Worm (Caenorhabditis elegans) whole organism, young adult: ENCODE data around the gene K09C4.4.
A peak's percentile ranks its signal among the peaks of the same experiment; 100 is the strongest.

ENCODE experiments used
- F23B12.7 ChIP-seq: sonication (generic microtip); optimal IDR thresholded peaks from 2 replicates; lab custom pipeline; 2017; ENCODE audit warnings: missing genetic modification characterization, mild to moderate bottlenecking, missing compliant biosample characterization, antibody characterized with exemption, moderate library complexity; ENCODE audit not compliant: insufficient read depth
- F39B2.1 ChIP-seq: fragments of 200-800 bp; sonication (Bioruptor generic); IDR thresholded peaks from 2 replicates; pipeline ENCODE4 v1.3.6; 2022; ENCODE audit warnings: missing genetic modification reagents, missing genetic modification characterization, missing compliant biosample characterization
- K11D2.4 ChIP-seq: fragments of 200-800 bp; sonication (Bioruptor generic); IDR thresholded peaks from 2 replicates; pipeline ENCODE4 v1.3.6; 2022; ENCODE audit warnings: missing genetic modification reagents, missing genetic modification characterization, missing compliant biosample characterization
- K12H6.12 ChIP-seq: fragments of 200-800 bp; sonication (Bioruptor generic); optimal IDR thresholded peaks from 2 replicates; lab custom pipeline; 2018; ENCODE audit warnings: mild to moderate bottlenecking, missing genetic modification characterization, missing compliant biosample characterization
- T07F8.4 ChIP-seq: sonication (generic microtip); optimal IDR thresholded peaks from 2 replicates; lab custom pipeline; 2016; ENCODE audit warnings: mild to moderate bottlenecking, missing genetic modification characterization, moderate library complexity, missing compliant biosample characterization
- Y53G8AR.9 ChIP-seq: fragments of 200-800 bp; sonication (Bioruptor generic); conservative IDR thresholded peaks from 2 replicates; pipeline ENCODE4 v1.3.6; 2022; ENCODE audit warnings: missing genetic modification reagents, missing genetic modification characterization, missing compliant biosample characterization
- attf-3 ChIP-seq: fragments of 200-800 bp; sonication (Bioruptor generic); conservative IDR thresholded peaks from 2 replicates; pipeline ENCODE4 v1.3.6; 2022; ENCODE audit warnings: missing genetic modification reagents, missing genetic modification characterization, missing compliant biosample characterization
- attf-5 ChIP-seq: fragments of 200-800 bp; sonication (Bioruptor generic); optimal IDR thresholded peaks from 2 replicates; lab custom pipeline; 2018; ENCODE audit warnings: mild to moderate bottlenecking, missing genetic modification characterization, missing compliant biosample characterization
- ccch-3 ChIP-seq: fragments of 200-800 bp; sonication (Bioruptor generic); optimal IDR thresholded peaks from 2 replicates; lab custom pipeline; 2018; ENCODE audit warnings: mild to moderate bottlenecking, missing genetic modification characterization, missing compliant biosample characterization
- cebp-1 ChIP-seq, 2 experiments: fragments of 200-800 bp in 1 of 2; sonication (Bioruptor generic) in 1 of 2; sonication (generic microtip) in 1 of 2; IDR thresholded peaks in 1 of 2; optimal IDR thresholded peaks in 1 of 2; 2 replicates each; pipeline versions ENCODE4 v1.3.6 to Lab custom; 2017 to 2022; ENCODE audit warnings: missing compliant biosample characterization in 2 of 2, missing genetic modification characterization in 2 of 2, mild to moderate bottlenecking in 1 of 2, missing genetic modification reagents in 1 of 2, moderate library complexity in 1 of 2
- ceh-27 ChIP-seq: fragments of 200-800 bp; sonication (Bioruptor generic); optimal IDR thresholded peaks from 2 replicates; lab custom pipeline; 2018; ENCODE audit warnings: mild to moderate bottlenecking, missing genetic modification characterization, moderate library complexity, missing compliant biosample characterization
- ceh-79 ChIP-seq: sonication (generic microtip); optimal IDR thresholded peaks from 2 replicates; lab custom pipeline; 2017; ENCODE audit warnings: mild to moderate bottlenecking, missing genetic modification characterization, missing compliant biosample characterization
- ceh-91 ChIP-seq: fragments of 200-800 bp; sonication (Bioruptor generic); IDR thresholded peaks from 2 replicates; pipeline ENCODE4 v1.3.6; 2022; ENCODE audit warnings: missing genetic modification reagents, missing genetic modification characterization, missing compliant biosample characterization
- dox-1 ChIP-seq: fragments of 200-800 bp; sonication (Bioruptor generic); IDR thresholded peaks from 2 replicates; pipeline ENCODE4 v1.3.6; 2022; ENCODE audit warnings: missing genetic modification reagents, missing genetic modification characterization, missing compliant biosample characterization
- efl-1 ChIP-seq: fragments of 150-350 bp; optimal IDR thresholded peaks from 2 replicates; lab custom pipeline; 2014; ENCODE audit warnings: missing biosample characterization, missing genetic modification reagents, missing genetic modification characterization
- egl-44 ChIP-seq: fragments of 200-800 bp; sonication (Bioruptor generic); IDR thresholded peaks from 2 replicates; pipeline ENCODE4 v1.3.6; 2022; ENCODE audit warnings: missing genetic modification reagents, missing genetic modification characterization, missing compliant biosample characterization
- ets-4 ChIP-seq: fragments of 200-800 bp; sonication (Bioruptor generic); optimal IDR thresholded peaks from 2 replicates; lab custom pipeline; 2018; ENCODE audit warnings: mild to moderate bottlenecking, missing genetic modification characterization, missing compliant biosample characterization
- hlh-26 ChIP-seq: fragments of 200-800 bp; sonication (Bioruptor generic); conservative IDR thresholded peaks from 2 replicates; pipeline ENCODE4 v1.3.6; 2022; ENCODE audit warnings: missing genetic modification reagents, missing genetic modification characterization, missing compliant biosample characterization
- hmg-1.2 ChIP-seq: fragments of 200-800 bp; sonication (Bioruptor generic); IDR thresholded peaks from 2 replicates; pipeline ENCODE4 v1.3.6; 2022; ENCODE audit warnings: missing genetic modification reagents, missing genetic modification characterization, missing compliant biosample characterization
- lag-1 ChIP-seq: fragments of 200-800 bp; sonication (Bioruptor generic); IDR thresholded peaks from 2 replicates; pipeline ENCODE4 v1.3.6; 2022; ENCODE audit warnings: missing genetic modification reagents, missing genetic modification characterization, missing compliant biosample characterization
- lin-40 ChIP-seq: sonication (generic microtip); optimal IDR thresholded peaks from 2 replicates; lab custom pipeline; 2016; ENCODE audit warnings: missing genetic modification characterization, mild to moderate bottlenecking, missing compliant biosample characterization, missing genotype, missing genetic modification reagents
- lin-54 ChIP-seq: fragments of 200-800 bp; sonication (Bioruptor generic); optimal IDR thresholded peaks from 2 replicates; lab custom pipeline; 2018; ENCODE audit warnings: mild to moderate bottlenecking, missing genetic modification characterization, missing compliant biosample characterization
- madf-10 ChIP-seq: sonication (generic microtip); optimal IDR thresholded peaks from 2 replicates; lab custom pipeline; 2016; ENCODE audit warnings: mild to moderate bottlenecking, missing genetic modification characterization, missing compliant biosample characterization
- mel-28 ChIP-seq: sonication (generic microtip); optimal IDR thresholded peaks from 2 replicates; lab custom pipeline; 2016; ENCODE audit warnings: borderline replicate concordance, mild to moderate bottlenecking, missing genetic modification characterization, missing compliant biosample characterization
- nfyb-1 ChIP-seq: fragments of 200-800 bp; sonication (Bioruptor generic); IDR thresholded peaks from 2 replicates; pipeline ENCODE4 v1.3.6; 2022; ENCODE audit warnings: missing genetic modification reagents, missing genetic modification characterization, missing compliant biosample characterization
- nhr-27 ChIP-seq: fragments of 200-800 bp; sonication (Bioruptor generic); optimal IDR thresholded peaks from 2 replicates; lab custom pipeline; 2018; ENCODE audit warnings: mild to moderate bottlenecking, missing genetic modification characterization, moderate library complexity, missing compliant biosample characterization
- nhr-80 ChIP-seq: sonication (generic microtip); optimal IDR thresholded peaks from 2 replicates; lab custom pipeline; 2016; ENCODE audit warnings: missing genetic modification characterization, missing compliant biosample characterization
- pha-4 ChIP-seq: fragments of 150-350 bp; sonication (generic microtip); optimal IDR thresholded peaks from 2 replicates; lab custom pipeline; 2014; ENCODE audit warnings: missing biosample characterization, missing genetic modification reagents, missing genetic modification characterization
- rcor-1 ChIP-seq: fragments of 200-800 bp; sonication (Bioruptor generic); IDR thresholded peaks from 2 replicates; pipeline ENCODE4 v1.3.6; 2022; ENCODE audit warnings: missing genetic modification reagents, missing genetic modification characterization, missing compliant biosample characterization
- repo-1 ChIP-seq: sonication (generic microtip); optimal IDR thresholded peaks from 2 replicates; lab custom pipeline; 2017; ENCODE audit warnings: mild to moderate bottlenecking, missing genetic modification characterization, missing compliant biosample characterization
- rpc-1 ChIP-seq, 2 experiments: fragments of 150-350 bp in 1 of 2; sonication (generic microtip) in 1 of 2; optimal IDR thresholded peaks; 2 replicates each; lab custom pipeline; 2014 to 2018; ENCODE audit warnings: missing biosample characterization in 1 of 2, missing genetic modification characterization in 1 of 2, missing genetic modification reagents in 1 of 2, missing genotype in 1 of 2
- snpc-1.3 ChIP-seq: sonication (generic microtip); optimal IDR thresholded peaks from 2 replicates; lab custom pipeline; 2017; ENCODE audit warnings: missing genetic modification characterization, mild to moderate bottlenecking, missing compliant biosample characterization, antibody characterized with exemption, moderate library complexity, missing genotype, missing genetic modification reagents; ENCODE audit not compliant: insufficient read depth
- snpc-4 ChIP-seq, 5 experiments: fragments of 150-350 bp in 1 of 5; sonication (generic microtip) in 4 of 5; optimal IDR thresholded peaks; 2 replicates each; lab custom pipeline; 2014 to 2018; ENCODE audit warnings: missing genetic modification characterization in 5 of 5, missing biosample characterization in 3 of 5, antibody characterized with exemption in 2 of 5, mild to moderate bottlenecking in 2 of 5, missing compliant biosample characterization in 2 of 5, missing genotype in 2 of 5, moderate library complexity in 2 of 5, missing genetic modification reagents in 1 of 5
- somi-1 ChIP-seq: fragments of 200-800 bp; sonication (Bioruptor generic); optimal IDR thresholded peaks from 2 replicates; lab custom pipeline; 2018; ENCODE audit warnings: mild to moderate bottlenecking, missing genetic modification characterization, missing compliant biosample characterization
- sptf-2 ChIP-seq: fragments of 200-800 bp; sonication (Bioruptor generic); optimal IDR thresholded peaks from 2 replicates; lab custom pipeline; 2018; ENCODE audit warnings: mild to moderate bottlenecking, missing genetic modification characterization, missing compliant biosample characterization
- tbp1 ChIP-seq: fragments of 200-800 bp; sonication (Bioruptor generic); optimal IDR thresholded peaks from 2 replicates; lab custom pipeline; 2018; ENCODE audit warnings: mild to moderate bottlenecking, missing genetic modification characterization, missing compliant biosample characterization
- xnd-1 ChIP-seq: sonication (generic microtip); optimal IDR thresholded peaks from 2 replicates; lab custom pipeline; 2016; ENCODE audit warnings: missing genotype, missing genetic modification reagents, missing genetic modification characterization, missing compliant biosample characterization
- ztf-28 ChIP-seq: fragments of 200-800 bp; sonication (Bioruptor generic); IDR thresholded peaks from 2 replicates; pipeline ENCODE4 v1.3.6; 2022; ENCODE audit warnings: missing genetic modification reagents, missing genetic modification characterization, missing compliant biosample characterization

K09C4.4 gene

DNA sequence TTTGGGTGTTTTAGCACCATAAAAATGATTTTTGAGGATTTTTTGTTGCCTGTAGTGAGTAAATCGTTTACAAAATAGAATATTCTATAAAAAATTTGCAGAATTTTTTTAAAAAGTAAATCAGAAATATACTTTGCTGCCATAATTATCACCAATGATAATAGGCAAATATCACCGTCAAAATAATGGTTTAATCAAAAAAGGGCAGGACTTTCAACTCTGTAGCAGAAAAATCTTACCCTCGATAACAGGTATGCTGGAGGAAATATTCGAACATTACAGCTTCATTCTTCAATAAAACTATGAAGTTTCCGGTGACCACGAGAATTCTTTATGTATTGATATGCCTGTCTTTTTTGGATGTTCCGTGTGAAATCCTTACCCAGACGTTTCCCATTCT is at the start of gene K09C4.4:
Gene K09C4.4 (plus strand): TSS at position 301 of the 400 bp plus-strand sequence.
- no peak for TF ChIP-seq ceh-79 (tag; lab: Kevin White, UChicago)
- TF ChIP-seq snpc-4 (GFP tag; optimal IDR thresholded peaks at IDR 0.05; lab: Kevin White, UChicago) = no peak
- TF ChIP-seq snpc-4 (tag; optimal IDR thresholded peaks at IDR 0.05; lab: Kevin White, UChicago) = no peak
- no peak for TF ChIP-seq ztf-28 (GFP tag; lab: Robert Waterston, UW)
- TF ChIP-seq nhr-27 (tag; lab: Kevin White, UChicago) = no peak
- TF ChIP-seq mel-28 (tag; lab: Kevin White, UChicago) = no peak
- no peak for TF ChIP-seq hlh-26
- no peak for TF ChIP-seq ccch-3 (GFP tag; lab: Kevin White, UChicago)
- no peak for TF ChIP-seq ceh-91 (GFP tag; lab: Robert Waterston, UW)
- TF ChIP-seq, all 124 proteins: peak for 0

DNA sequence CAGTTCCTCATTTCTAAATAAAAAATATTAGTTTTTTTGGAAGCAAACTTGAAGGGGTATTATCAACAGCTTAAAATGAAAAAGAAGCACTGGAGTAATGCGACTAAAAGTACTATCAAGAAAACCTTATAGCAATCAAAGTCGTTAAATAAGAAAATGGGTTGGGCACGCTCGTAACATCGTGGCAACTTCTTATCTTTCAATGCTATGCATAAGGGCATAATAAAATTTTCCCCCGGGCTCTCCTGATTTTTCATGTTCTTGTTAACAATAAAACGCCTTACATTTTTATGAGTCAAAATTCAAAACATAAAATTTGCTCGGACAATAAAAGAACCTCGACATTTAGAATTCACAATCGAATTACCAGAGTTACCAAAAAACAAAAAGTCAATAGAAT is 45.7 kb upstream of the K09C4.4 start, which contains the start of gene irg-7:
Gene irg-7 (minus strand): TSS at position 23 of the 400 bp plus-strand sequence.
- TF ChIP-seq T07F8.4 (tag; lab: Kevin White, UChicago) (no peak), nhr-80 (tag; lab: Kevin White, UChicago) (peak; percentile 21)
- TF ChIP-seq, all 124 proteins: peak for 1

ce11 chrX:3244402-3244801 is 44.9 kb upstream of the K09C4.4 start:
- TF ChIP-seq nhr-80 (tag; lab: Kevin White, UChicago) (peak; percentile 18), attf-5 (GFP tag; lab: Kevin White, UChicago) (no peak)

DNA sequence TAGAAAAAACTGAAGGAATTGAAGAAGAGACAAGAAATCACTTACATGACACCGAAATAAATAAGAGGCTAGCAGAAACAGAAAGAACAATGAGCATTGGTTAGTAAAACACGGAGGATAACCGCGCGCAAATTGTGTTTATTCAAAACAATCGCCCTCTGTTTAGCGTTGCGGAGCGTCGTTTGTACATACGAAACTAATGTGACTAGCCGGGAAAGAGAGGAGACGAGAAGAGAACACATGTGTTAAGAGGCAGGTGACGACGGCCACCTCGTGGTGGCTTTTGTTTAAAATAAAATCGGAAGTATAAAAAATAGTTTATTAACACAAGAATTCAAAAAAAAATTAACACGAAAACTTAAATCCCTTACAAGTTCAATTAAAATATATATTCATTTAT is 43.5 kb upstream of the K09C4.4 start, which contains the start of gene F40F4.7:
Gene F40F4.7 (minus strand): TSS at position 122 of the 400 bp plus-strand sequence.
- TF ChIP-seq tbp1 = peak; percentile 3
- no peak for TF ChIP-seq K11D2.4
- no peak for TF ChIP-seq K12H6.12 (tag; lab: Kevin White, UChicago)
- no peak for TF ChIP-seq ceh-91 (GFP tag; lab: Robert Waterston, UW)
- peak; percentile 3 for TF ChIP-seq madf-10 (tag; lab: Kevin White, UChicago)
- TF ChIP-seq rpc-1 (optimal IDR thresholded peaks at IDR 0.05; lab: Kevin White, UChicago) = no peak
- TF ChIP-seq rpc-1 (tag; optimal IDR thresholded peaks at IDR 0.05; lab: Kevin White, UChicago) = no peak
- peak; percentile 91 for TF ChIP-seq attf-3 (GFP tag; lab: Robert Waterston, UW)
- 0 out of 2 replicates have a peak, but pooled peaks have one; percentile 39 for TF ChIP-seq Y53G8AR.9 (GFP tag; lab: Robert Waterston, UW)
- TF ChIP-seq dox-1 = 0 out of 2 replicates have a peak, but pooled peaks have one; percentile 12
- TF ChIP-seq ceh-27 = peak; percentile 32
- TF ChIP-seq F39B2.1 (GFP tag; lab: Robert Waterston, UW) = no peak
- TF ChIP-seq egl-44 (GFP tag; lab: Robert Waterston, UW) = no peak
- no peak for TF ChIP-seq sptf-2 (GFP tag; lab: Kevin White, UChicago)
- peak; percentile 27 for TF ChIP-seq somi-1 (GFP tag; lab: Kevin White, UChicago)
- TF ChIP-seq snpc-1.3 (tag; lab: Kevin White, UChicago) = no peak
- TF ChIP-seq pha-4 (tag; lab: Kevin White, UChicago) = peak; percentile 5
- no peak for TF ChIP-seq ets-4 (GFP tag; lab: Kevin White, UChicago)
- peak; percentile 60; the same call in 1 of the 2 replicates for TF ChIP-seq nfyb-1 (GFP tag; lab: Robert Waterston, UW)
- TF ChIP-seq rcor-1 (GFP tag; lab: Robert Waterston, UW) = no peak
- no peak for TF ChIP-seq ceh-79 (tag; lab: Kevin White, UChicago)
- peak; percentile 3 for TF ChIP-seq lin-54
- no peak for TF ChIP-seq xnd-1 (tag; lab: Kevin White, UChicago)
- no peak for TF ChIP-seq efl-1 (GFP tag; lab: Kevin White, UChicago)
- TF ChIP-seq hmg-1.2 (GFP tag; lab: Robert Waterston, UW) = 0 out of 2 replicates have a peak, but pooled peaks have one; percentile 7
- no peak for TF ChIP-seq repo-1 (tag; lab: Kevin White, UChicago)
- TF ChIP-seq nhr-80 (tag; lab: Kevin White, UChicago) = peak; percentile 69
- peak; percentile 43 for TF ChIP-seq attf-5 (GFP tag; lab: Kevin White, UChicago)
- no peak for TF ChIP-seq cebp-1 (GFP tag; IDR thresholded peaks at IDR 0.05; lab: Robert Waterston, UW)
- peak; percentile 61 for TF ChIP-seq cebp-1 (tag; optimal IDR thresholded peaks at IDR 0.05; lab: Kevin White, UChicago)
- TF ChIP-seq lag-1 (GFP tag; lab: Robert Waterston, UW) = no peak
- TF ChIP-seq lin-40 (tag; lab: Kevin White, UChicago) = peak; percentile 53
- peak; percentile 45 for TF ChIP-seq F23B12.7 (tag; lab: Kevin White, UChicago)
